Fruit fly (Drosophila melanogaster) S2 (cell line): ENCODE measurements around the gene CG15743.

ENCODE experiments used
- CG8478 ChIP-seq: fragments of >200 bp; optimal IDR thresholded peaks from 2 replicates; lab custom pipeline; 2018
- CTCF ChIP-seq, 2 experiments: fragments of >200 bp; optimal IDR thresholded peaks; 2 replicates each; lab custom pipeline; 2018

dm6 chrX:13282717-13283116 lies 2.8 kb upstream of the CG15743 start:
- TF ChIP-seq CG8478 (lab: Kevin White, UChicago) (no peak), CTCF (optimal IDR thresholded peaks at IDR 0.05; lab: Kevin White, UChicago) (no peak)
